Worm (Caenorhabditis elegans) whole organism, L1 larva: ENCODE measurements around the gene F53E10.6.
A peak's percentile ranks its signal among the peaks of the same experiment; 100 is the strongest.

Experiments
- aha-1 ChIP-seq: fragments of 150-350 bp; optimal IDR thresholded peaks from 2 replicates; lab custom pipeline; 2014; ENCODE audit warnings: missing biosample characterization, missing genetic modification characterization
- aly-2 ChIP-seq: fragments of 150-350 bp; optimal IDR thresholded peaks from 2 replicates; lab custom pipeline; 2014; ENCODE audit warnings: missing biosample characterization, missing genetic modification characterization
- dpl-1 ChIP-seq, 3 experiments: fragments of 150-350 bp in 2 of 3; sonication (generic microtip) in 1 of 3; optimal IDR thresholded peaks; 2 replicates each; lab custom pipeline; 2014 to 2017; ENCODE audit warnings: missing biosample characterization in 3 of 3, missing genetic modification characterization in 3 of 3, missing genetic modification reagents in 3 of 3
- elt-3 ChIP-seq, 6 experiments: fragments of 150-350 bp in 1 of 6; sonication (generic microtip); optimal IDR thresholded peaks; 2 replicates each; lab custom pipeline; 2017 to 2018; ENCODE audit warnings: missing biosample characterization in 6 of 6, missing genetic modification characterization in 6 of 6, inconsistent platforms in 1 of 6
- nhr-47 ChIP-seq: sonication (generic microtip); optimal IDR thresholded peaks from 2 replicates; lab custom pipeline; 2016; ENCODE audit warnings: mild to moderate bottlenecking, missing genetic modification characterization, moderate library complexity, missing compliant biosample characterization
- nhr-77 ChIP-seq: fragments of 150-350 bp; optimal IDR thresholded peaks from 2 replicates; lab custom pipeline; 2014; ENCODE audit warnings: missing biosample characterization, missing genetic modification characterization
- snu-23 ChIP-seq: sonication (generic microtip); optimal IDR thresholded peaks from 2 replicates; lab custom pipeline; 2016; ENCODE audit warnings: missing genetic modification characterization, missing compliant biosample characterization
- sox-4 ChIP-seq: sonication (generic microtip); optimal IDR thresholded peaks from 2 replicates; lab custom pipeline; 2016; ENCODE audit warnings: missing genetic modification characterization, missing compliant biosample characterization
- tlp-1 ChIP-seq: fragments of 150-350 bp; optimal IDR thresholded peaks from 2 replicates; lab custom pipeline; 2014; ENCODE audit warnings: missing biosample characterization, missing genetic modification characterization
- unc-86 ChIP-seq: sonication (generic microtip); optimal IDR thresholded peaks from 2 replicates; lab custom pipeline; 2016; ENCODE audit warnings: missing genetic modification characterization, missing compliant biosample characterization
- ztf-11 ChIP-seq, 2 experiments: sonication (generic microtip); optimal IDR thresholded peaks; 2 replicates each; lab custom pipeline; 2016 to 2017; ENCODE audit warnings: missing genetic modification characterization in 2 of 2, missing biosample characterization in 1 of 2, missing compliant biosample characterization in 1 of 2

DNA sequence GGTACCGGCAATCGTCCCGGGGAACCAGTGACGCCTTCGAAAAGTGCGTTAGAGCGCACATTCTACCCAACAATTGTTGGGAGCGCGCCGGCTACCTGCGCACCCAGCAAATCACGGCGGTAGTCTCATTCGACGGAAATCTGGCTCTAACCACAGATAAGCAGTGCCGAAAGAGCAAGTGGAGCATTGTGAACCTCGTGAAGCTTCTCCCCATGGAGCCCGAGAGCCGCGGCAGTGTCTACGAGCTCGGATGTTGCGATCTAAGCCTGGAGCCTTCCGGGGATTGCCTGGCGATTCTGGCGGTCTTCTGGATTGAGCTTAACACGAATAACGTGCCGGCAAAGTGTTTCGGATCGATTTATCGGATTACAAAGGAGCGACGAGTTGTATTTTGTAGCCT lies 36.6 kb upstream of the F53E10.6 start:
- no peak for TF ChIP-seq ztf-11 (tag; optimal IDR thresholded peaks at IDR 0.05; lab: Kevin White, UChicago)
- no peak for TF ChIP-seq tlp-1 (tag; lab: Kevin White, UChicago)
- no peak for TF ChIP-seq unc-86 (tag; lab: Kevin White, UChicago)
- no peak for TF ChIP-seq aly-2
- no peak for TF ChIP-seq sox-4 (tag; lab: Kevin White, UChicago)
- TF ChIP-seq elt-3 (tag; optimal IDR thresholded peaks at IDR 0.05; lab: Kevin White, UChicago), result no peak
- no peak for TF ChIP-seq aha-1 (tag; lab: Kevin White, UChicago)
- TF ChIP-seq nhr-47 (tag; lab: Kevin White, UChicago), result no peak
- TF ChIP-seq snu-23, result no peak
- TF ChIP-seq nhr-77 (tag; lab: Kevin White, UChicago), result no peak
- TF ChIP-seq dpl-1 (GFP tag; optimal IDR thresholded peaks at IDR 0.05; lab: Kevin White, UChicago), result peak in 1 of 3 experiments; percentile 1
